Fruit fly (Drosophila melanogaster) whole organism, adult: ENCODE results near the gene Tsf2.

Experiments
- CG11617 ChIP-seq: fragments of 200-800 bp; sonication (Bioruptor generic); optimal IDR thresholded peaks from 2 replicates; lab custom pipeline; 2017; ENCODE audit warnings: mild to moderate bottlenecking, missing biosample characterization, missing genetic modification reagents, missing genetic modification characterization
- cnc ChIP-seq, 2 experiments: fragments of >200 bp; optimal IDR thresholded peaks; 2 replicates each; lab custom pipeline; 2017
- ovo ChIP-seq: fragments of 200-800 bp; sonication (Bioruptor generic); optimal IDR thresholded peaks from 2 replicates; lab custom pipeline; 2016; ENCODE audit warnings: missing biosample characterization, missing genetic modification characterization

DNA sequence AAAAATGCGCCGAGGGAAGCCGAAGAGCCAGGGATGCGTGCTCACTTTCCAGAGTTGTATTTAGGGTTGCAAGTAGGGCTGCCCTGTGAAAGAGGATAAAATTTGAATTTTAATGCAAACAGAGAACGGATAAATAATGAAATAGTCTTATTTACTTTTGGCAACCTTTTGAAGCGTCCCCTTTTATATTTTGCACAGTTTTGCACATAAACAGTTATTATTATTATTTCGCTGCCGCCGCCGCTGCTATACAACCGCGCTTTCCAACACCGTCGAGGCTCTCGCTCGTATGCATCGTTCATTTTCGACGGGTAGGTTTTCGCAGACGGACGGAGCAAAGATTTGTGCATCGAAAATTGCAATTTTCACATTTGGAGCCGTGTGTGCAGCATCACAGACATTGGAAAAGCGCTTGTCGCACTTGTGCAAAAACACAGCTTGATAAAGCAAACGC, 18.7 kb downstream of the Tsf2 start, which contains the start of the genes sti and tral:
- no peak for TF ChIP-seq cnc (optimal IDR thresholded peaks at IDR 0.05; lab: Kevin White, UChicago)
- TF ChIP-seq ovo (GFP tag; lab: Kevin White, UChicago), result peak; percentile 94
- peak; percentile 90 for TF ChIP-seq CG11617
